Worm (Caenorhabditis elegans): Measurements from ENCODE around the gene str-5.
"Not testable (repeated sequence)": the region's sequence is repeated elsewhere in the genome, so short reads cannot be mapped to it uniquely, and the experiment has no call there.

Gene str-5

ce11 chrV:15752941-15753340, at the start of gene str-5:
TSS of gene str-5 (plus strand) at chrV:15753241.
- TF ChIP-seq unc-62 (GFP tag; optimal IDR thresholded peaks at IDR 0.05) = not testable (repeated sequence)

ce11 chrV:15704745-15705144, 48.3 kb upstream of the str-5 start, which contains the start of gene twk-34:
TSS of gene twk-34 (plus strand) at chrV:15704960.
- no peak for TF ChIP-seq unc-62 (GFP tag; optimal IDR thresholded peaks at IDR 0.05)

- no peak for TF ChIP-seq unc-62 (GFP tag; optimal IDR thresholded peaks at IDR 0.05)
Observed at ce11 chrV:15707982-15708381, 45.1 kb upstream of the str-5 start.

ce11 chrV:15710401-15710800, 42.6 kb upstream of the str-5 start, which contains the start of gene Y6E2A.1:
TSS of gene Y6E2A.1 (minus strand) at chrV:15710501.
- TF ChIP-seq unc-62 (GFP tag; optimal IDR thresholded peaks at IDR 0.05) = no peak

- no peak for TF ChIP-seq unc-62 (GFP tag; optimal IDR thresholded peaks at IDR 0.05)
Observed at ce11 chrV:15711898-15712297, 41.1 kb upstream of the str-5 start, which contains the start of gene str-101. TSS of gene str-101 (minus strand) at chrV:15711998.

- no peak for TF ChIP-seq unc-62 (GFP tag; optimal IDR thresholded peaks at IDR 0.05)
Observed at ce11 chrV:15712385-15712784, 40.7 kb upstream of the str-5 start.

ce11 chrV:15715636-15716035, 37.4 kb upstream of the str-5 start:
- TF ChIP-seq unc-62 (GFP tag; optimal IDR thresholded peaks at IDR 0.05) = no peak

ce11 chrV:15716679-15717078, 36.4 kb upstream of the str-5 start, which contains the start of gene Y6E2A.4:
TSS of gene Y6E2A.4 (minus strand) at chrV:15716779.
- TF ChIP-seq unc-62 (GFP tag; optimal IDR thresholded peaks at IDR 0.05) = no peak

- TF ChIP-seq unc-62 (GFP tag; optimal IDR thresholded peaks at IDR 0.05) = no peak
Observed at ce11 chrV:15718562-15718961, 34.5 kb upstream of the str-5 start, which contains the start of gene Y6E2A.5. TSS of gene Y6E2A.5 (minus strand) at chrV:15718662.

ce11 chrV:15719570-15719969, 33.5 kb upstream of the str-5 start, which contains the start of gene Y6E2A.7:
TSS of gene Y6E2A.7 (plus strand) at chrV:15719870.
- TF ChIP-seq unc-62 (GFP tag; optimal IDR thresholded peaks at IDR 0.05) = no peak

- no peak for TF ChIP-seq unc-62 (GFP tag; optimal IDR thresholded peaks at IDR 0.05)
Observed at ce11 chrV:15721431-15721830, 31.6 kb upstream of the str-5 start.

- no peak for TF ChIP-seq unc-62 (GFP tag; optimal IDR thresholded peaks at IDR 0.05)
Observed at ce11 chrV:15721888-15722287, 31.2 kb upstream of the str-5 start, which contains the start of gene srh-140. TSS of gene srh-140 (plus strand) at chrV:15722188.

- no peak for TF ChIP-seq unc-62 (GFP tag; optimal IDR thresholded peaks at IDR 0.05)
Observed at ce11 chrV:15726610-15727009, 26.4 kb upstream of the str-5 start, which contains the start of the genes irld-57 and sfxn-1.3. TSS of gene irld-57 (minus strand) at chrV:15726710. TSS of gene sfxn-1.3 (plus strand) at chrV:15726841.

- TF ChIP-seq unc-62 (GFP tag; optimal IDR thresholded peaks at IDR 0.05) = no peak
Observed at ce11 chrV:15730459-15730858, 22.6 kb upstream of the str-5 start, which contains the start of gene Y6E2A.10. TSS of gene Y6E2A.10 (minus strand) at chrV:15730559.

ce11 chrV:15732209-15732608, 20.8 kb upstream of the str-5 start, which contains the start of gene str-38:
TSS of gene str-38 (minus strand) at chrV:15732309.
- TF ChIP-seq unc-62 (GFP tag; optimal IDR thresholded peaks at IDR 0.05) = no peak

ce11 chrV:15733020-15733419, 20.0 kb upstream of the str-5 start:
- no peak for TF ChIP-seq unc-62 (GFP tag; optimal IDR thresholded peaks at IDR 0.05)

ce11 chrV:15733568-15733967, 19.5 kb upstream of the str-5 start, which contains the start of gene T23D5.3:
TSS of gene T23D5.3 (minus strand) at chrV:15733668.
- no peak for TF ChIP-seq unc-62 (GFP tag; optimal IDR thresholded peaks at IDR 0.05)

ce11 chrV:15735720-15736119, 17.3 kb upstream of the str-5 start, which contains the start of gene str-27:
TSS of gene str-27 (minus strand) at chrV:15735820.
- no peak for TF ChIP-seq unc-62 (GFP tag; optimal IDR thresholded peaks at IDR 0.05)

Measured in whole organism, dauer.